Worm (Caenorhabditis elegans) whole organism, L2 larva: Measurements from ENCODE around the gene T13H5.1.

Source experiments
- ama-1 ChIP-seq: fragments of 150-350 bp; optimal IDR thresholded peaks from 2 replicates; lab custom pipeline; 2018; ENCODE audit warnings: inconsistent platforms
- mbf-1 ChIP-seq: sonication (generic microtip); optimal IDR thresholded peaks from 2 replicates; lab custom pipeline; 2017; ENCODE audit warnings: missing biosample characterization, missing genetic modification characterization
- nhr-25 ChIP-seq: fragments of 150-350 bp; sonication (generic microtip); optimal IDR thresholded peaks from 3 replicates; lab custom pipeline; 2014; ENCODE audit warnings: missing biosample characterization, missing genetic modification characterization
- nhr-77 ChIP-seq: fragments of 150-350 bp; optimal IDR thresholded peaks from 2 replicates; lab custom pipeline; 2014; ENCODE audit warnings: missing biosample characterization, missing genetic modification characterization
- skn-1 ChIP-seq: sonication (generic microtip); optimal IDR thresholded peaks from 2 replicates; lab custom pipeline; 2017; ENCODE audit warnings: missing biosample characterization, missing genetic modification characterization
- snpc-4 ChIP-seq: fragments of 150-350 bp; optimal IDR thresholded peaks from 2 replicates; lab custom pipeline; 2014; ENCODE audit warnings: missing biosample characterization, missing genetic modification characterization

DNA sequence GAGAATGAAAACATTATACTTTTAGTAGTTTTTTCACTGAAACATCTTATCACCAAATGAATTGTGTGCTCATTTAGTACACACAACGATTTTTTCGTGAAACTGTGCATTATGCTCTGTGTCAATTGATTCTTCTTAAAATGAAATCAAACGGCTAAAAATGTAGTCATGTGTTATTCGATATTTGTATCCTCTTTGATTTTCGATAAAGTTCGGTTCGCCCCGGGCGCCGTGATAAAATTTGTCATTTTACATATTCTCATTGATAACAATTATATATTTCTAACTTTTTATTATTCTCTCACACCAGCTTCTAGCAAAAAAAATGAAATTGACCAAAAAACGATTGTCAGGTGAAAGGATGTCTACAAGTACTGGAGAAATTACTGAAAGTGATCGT is 5.9 kb upstream of the T13H5.1 start, which contains the start of gene ctg-2:
- TF ChIP-seq ama-1 (lab: Kevin White, UChicago) (no peak), nhr-25 (tag; lab: Kevin White, UChicago) (no peak), snpc-4 (tag; lab: Kevin White, UChicago) (no peak), mbf-1 (tag; lab: Kevin White, UChicago) (no peak), nhr-77 (tag; lab: Kevin White, UChicago) (no peak), skn-1 (tag; lab: Kevin White, UChicago) (no peak)
